Worm (Caenorhabditis elegans): ENCODE data around the gene F55A11.4.

ce11 chrV:11767028-11767427, 3.2 kb upstream of the F55A11.4 start, which contains the start of gene sel-11:
- no peak for TF ChIP-seq nhr-76 (tag; optimal IDR thresholded peaks at IDR 0.05)
- no peak for TF ChIP-seq attf-4 (tag; optimal IDR thresholded peaks at IDR 0.05)
- TF ChIP-seq ZK546.5 (tag; optimal IDR thresholded peaks at IDR 0.05): no peak
- TF ChIP-seq F49E8.2 (tag; optimal IDR thresholded peaks at IDR 0.05; ENCODE audit: borderline replicate concordance): no peak
- TF ChIP-seq unc-130 (GFP tag; optimal IDR thresholded peaks at IDR 0.05): no peak
- no peak for TF ChIP-seq lir-3 (tag; optimal IDR thresholded peaks at IDR 0.05)
- no peak for TF ChIP-seq R02D3.7 (tag; optimal IDR thresholded peaks at IDR 0.05)
- TF ChIP-seq nhr-77 (tag; optimal IDR thresholded peaks at IDR 0.05): no peak
- TF ChIP-seq lsy-2 (tag; optimal IDR thresholded peaks at IDR 0.05): no peak
- no peak for TF ChIP-seq ceh-82 (tag; optimal IDR thresholded peaks at IDR 0.05)
- no peak for TF ChIP-seq zag-1 (tag; optimal IDR thresholded peaks at IDR 0.05)
- TF ChIP-seq hlh-30 (tag; optimal IDR thresholded peaks at IDR 0.05; ENCODE audit: insufficient read depth): no peak
- no peak for TF ChIP-seq pqm-1 (tag; optimal IDR thresholded peaks at IDR 0.05)
